Fruit fly (Drosophila melanogaster): ENCODE results near the gene ghi.

Gene ghi

dm6 chr3L:9422636-9423419 is 28.8 kb upstream of the ghi start, which contains the start of gene aay:
Gene aay (plus strand): TSS chr3L:9423253.
- peak; percentile 96 for TF ChIP-seq tj (GFP tag; optimal IDR thresholded peaks at IDR 0.05)
- TF ChIP-seq pad (GFP tag; optimal IDR thresholded peaks at IDR 0.05): peak; percentile 94
- TF ChIP-seq cic (GFP tag; optimal IDR thresholded peaks at IDR 0.05): peak; percentile 97
- TF ChIP-seq Clk (GFP tag; optimal IDR thresholded peaks at IDR 0.05): peak; percentile 98
- no peak for TF ChIP-seq cnc (optimal IDR thresholded peaks at IDR 0.05)
- peak; percentile 92 for TF ChIP-seq Crg-1 (GFP tag; optimal IDR thresholded peaks at IDR 0.05)
- TF ChIP-seq CG33017 (tag; optimal IDR thresholded peaks at IDR 0.05): peak; percentile 100
- peak; percentile 99 for TF ChIP-seq CG12768 (GFP tag; optimal IDR thresholded peaks at IDR 0.05)
- TF ChIP-seq ovo (GFP tag; optimal IDR thresholded peaks at IDR 0.05): peak; percentile 96
- peak; percentile 99 for TF ChIP-seq CG5204 (GFP tag; optimal IDR thresholded peaks at IDR 0.05)
- peak; percentile 99 for TF ChIP-seq CG11617 (GFP tag; optimal IDR thresholded peaks at IDR 0.05)
- peak; percentile 98 for TF ChIP-seq CG14711 (tag; optimal IDR thresholded peaks at IDR 0.05)
- TF ChIP-seq kay (GFP tag; ENCODE audit: borderline replicate concordance): peak; percentile 100
- TF ChIP-seq CG1620 (GFP tag; optimal IDR thresholded peaks at IDR 0.05): peak; percentile 97
- TF ChIP-seq CG7045 (GFP tag; optimal IDR thresholded peaks at IDR 0.05): peak; percentile 99
- TF ChIP-seq Hr96 (GFP tag; optimal IDR thresholded peaks at IDR 0.05): peak; percentile 98
- TF ChIP-seq bab1 (GFP tag; optimal IDR thresholded peaks at IDR 0.05): peak; percentile 99
- TF ChIP-seq CG7101 (tag; optimal IDR thresholded peaks at IDR 0.05): peak; percentile 99
- peak; percentile 97 for TF ChIP-seq Mnt (GFP tag; optimal IDR thresholded peaks at IDR 0.05)
- peak; percentile 98 for TF ChIP-seq toe (GFP tag; optimal IDR thresholded peaks at IDR 0.05)

dm6 chr3L:9423757-9424527 is 27.7 kb upstream of the ghi start:
- TF ChIP-seq CG5204 (GFP tag; optimal IDR thresholded peaks at IDR 0.05): no peak
- TF ChIP-seq Mnt (GFP tag; optimal IDR thresholded peaks at IDR 0.05): peak; percentile 50
- peak; percentile 33 for TF ChIP-seq CG12768 (GFP tag; optimal IDR thresholded peaks at IDR 0.05)
- TF ChIP-seq Hr96 (GFP tag; optimal IDR thresholded peaks at IDR 0.05): no peak
- TF ChIP-seq CG33017 (tag; optimal IDR thresholded peaks at IDR 0.05): no peak
- no peak for TF ChIP-seq kay (GFP tag; ENCODE audit: borderline replicate concordance)
- peak; percentile 77 for TF ChIP-seq cic (GFP tag; optimal IDR thresholded peaks at IDR 0.05)
- TF ChIP-seq CG7045 (GFP tag; optimal IDR thresholded peaks at IDR 0.05): no peak
- no peak for TF ChIP-seq Crg-1 (GFP tag; optimal IDR thresholded peaks at IDR 0.05)
- TF ChIP-seq CG11617 (GFP tag; optimal IDR thresholded peaks at IDR 0.05): no peak
- TF ChIP-seq ovo (GFP tag; optimal IDR thresholded peaks at IDR 0.05): no peak
- no peak for TF ChIP-seq Clk (GFP tag; optimal IDR thresholded peaks at IDR 0.05)
- TF ChIP-seq bab1 (GFP tag; optimal IDR thresholded peaks at IDR 0.05): no peak
- TF ChIP-seq tj (GFP tag; optimal IDR thresholded peaks at IDR 0.05): no peak
- TF ChIP-seq CG7101 (tag; optimal IDR thresholded peaks at IDR 0.05): no peak

- peak in 1 of 2 experiments; percentile 78 for TF ChIP-seq cnc (optimal IDR thresholded peaks at IDR 0.05)
- no peak for TF ChIP-seq cic (GFP tag; optimal IDR thresholded peaks at IDR 0.05)
- peak; percentile 10 for TF ChIP-seq CG7101 (tag; optimal IDR thresholded peaks at IDR 0.05)
- TF ChIP-seq bab1 (GFP tag; optimal IDR thresholded peaks at IDR 0.05): no peak
- TF ChIP-seq Clk (GFP tag; optimal IDR thresholded peaks at IDR 0.05): no peak
- peak; percentile 97 for TF ChIP-seq kay (GFP tag; ENCODE audit: borderline replicate concordance)
- TF ChIP-seq CG12768 (GFP tag; optimal IDR thresholded peaks at IDR 0.05): peak; percentile 18
- TF ChIP-seq CG11617 (GFP tag; optimal IDR thresholded peaks at IDR 0.05): peak; percentile 32
- peak; percentile 57 for TF ChIP-seq CG14711 (tag; optimal IDR thresholded peaks at IDR 0.05)
- peak; percentile 36 for TF ChIP-seq CG7045 (GFP tag; optimal IDR thresholded peaks at IDR 0.05)
- peak; percentile 65 for TF ChIP-seq CG33017 (tag; optimal IDR thresholded peaks at IDR 0.05)
Measured at dm6 chr3L:9424528-9424911, 27.2 kb upstream of the ghi start.

dm6 chr3L:9425838-9426237 is 25.8 kb upstream of the ghi start:
- TF ChIP-seq CG7101 (tag; optimal IDR thresholded peaks at IDR 0.05) (no peak), cic (GFP tag; optimal IDR thresholded peaks at IDR 0.05) (no peak), pad (GFP tag; optimal IDR thresholded peaks at IDR 0.05) (no peak), Mnt (GFP tag; optimal IDR thresholded peaks at IDR 0.05) (no peak), CG14711 (tag; optimal IDR thresholded peaks at IDR 0.05) (no peak), Crg-1 (GFP tag; optimal IDR thresholded peaks at IDR 0.05) (no peak), CG7045 (GFP tag; optimal IDR thresholded peaks at IDR 0.05) (no peak), CG33017 (tag; optimal IDR thresholded peaks at IDR 0.05) (no peak), tj (GFP tag; optimal IDR thresholded peaks at IDR 0.05) (no peak), CG12768 (GFP tag; optimal IDR thresholded peaks at IDR 0.05) (no peak), bab1 (GFP tag; optimal IDR thresholded peaks at IDR 0.05) (no peak), cnc (optimal IDR thresholded peaks at IDR 0.05) (no peak)

dm6 chr3L:9426656-9427294 is 24.9 kb upstream of the ghi start, which contains the start of the genes Atat and Shc:
Gene Atat (minus strand): TSS chr3L:9426758.
Gene Shc (plus strand): TSS chr3L:9427010.
- TF ChIP-seq Hr96 (GFP tag; optimal IDR thresholded peaks at IDR 0.05) (peak; percentile 100), CG1620 (GFP tag; optimal IDR thresholded peaks at IDR 0.05) (peak; percentile 100), bab1 (GFP tag; optimal IDR thresholded peaks at IDR 0.05) (peak; percentile 99), CG33017 (tag; optimal IDR thresholded peaks at IDR 0.05) (peak; percentile 97), tj (GFP tag; optimal IDR thresholded peaks at IDR 0.05) (peak; percentile 89), pad (GFP tag; optimal IDR thresholded peaks at IDR 0.05) (peak; percentile 95), Mnt (GFP tag; optimal IDR thresholded peaks at IDR 0.05) (peak; percentile 94), kay (GFP tag; ENCODE audit: borderline replicate concordance) (peak; percentile 97), CG5204 (GFP tag; optimal IDR thresholded peaks at IDR 0.05) (no peak), Crg-1 (GFP tag; optimal IDR thresholded peaks at IDR 0.05) (peak; percentile 99), CG11617 (GFP tag; optimal IDR thresholded peaks at IDR 0.05) (peak; percentile 97), ovo (GFP tag; optimal IDR thresholded peaks at IDR 0.05) (peak; percentile 96), cic (GFP tag; optimal IDR thresholded peaks at IDR 0.05) (peak; percentile 89), CG14711 (tag; optimal IDR thresholded peaks at IDR 0.05) (peak; percentile 95), cnc (optimal IDR thresholded peaks at IDR 0.05) (no peak), toe (GFP tag; optimal IDR thresholded peaks at IDR 0.05) (peak; percentile 100), Clk (GFP tag; optimal IDR thresholded peaks at IDR 0.05) (peak; percentile 99), CG12768 (GFP tag; optimal IDR thresholded peaks at IDR 0.05) (peak; percentile 99), CG7045 (GFP tag; optimal IDR thresholded peaks at IDR 0.05) (peak; percentile 98), CG7101 (tag; optimal IDR thresholded peaks at IDR 0.05) (peak; percentile 99)
